Fruit fly (Drosophila melanogaster): ENCODE results near the gene rtet.

The rtet gene

DNA sequence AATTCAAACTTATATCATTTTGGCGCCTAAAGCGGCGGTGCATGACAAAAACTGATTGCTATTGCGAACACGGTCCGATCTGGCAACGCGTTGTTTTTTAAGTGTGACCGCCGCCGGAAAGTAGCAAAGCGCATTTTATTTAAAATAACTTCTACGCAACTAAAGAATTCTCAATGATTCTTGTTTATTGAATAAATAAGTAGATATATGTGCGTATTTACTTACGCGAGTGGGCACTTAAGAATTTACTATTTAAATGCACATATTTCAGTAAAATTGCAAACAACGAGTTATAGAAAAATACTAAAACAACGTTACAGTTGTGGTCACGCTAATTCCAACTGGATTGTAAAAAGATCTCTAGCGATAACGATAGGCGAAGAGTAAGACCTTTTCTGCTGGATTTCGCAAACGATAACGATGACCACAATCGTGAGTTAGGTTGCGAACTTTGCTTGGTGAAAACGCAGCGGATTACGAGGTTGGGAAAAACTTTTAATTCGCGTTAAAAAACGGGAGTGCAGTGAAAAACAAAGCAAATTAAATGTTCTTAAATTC is 47.8 kb downstream of the rtet start (continued):
- TF ChIP-seq gem (tag; optimal IDR thresholded peaks at IDR 0.05) (peak; percentile 10), chinmo (GFP tag; IDR thresholded peaks at IDR 0.05; ENCODE audit: partially characterized antibody) (0 out of 4 replicates have a peak, but pooled peaks have one; percentile 65), BtbVII (GFP tag; optimal IDR thresholded peaks at IDR 0.05) (no peak), CG6683 (GFP tag; optimal IDR thresholded peaks at IDR 0.05) (no peak), Rx (GFP tag; IDR thresholded peaks at IDR 0.05) (no peak), CG10267 (tag; optimal IDR thresholded peaks at IDR 0.05) (peak; percentile 49), H2.0 (GFP tag; IDR thresholded peaks at IDR 0.05) (no peak), ems (GFP tag; optimal IDR thresholded peaks at IDR 0.05) (no peak), CG6765 (GFP tag; optimal IDR thresholded peaks at IDR 0.05) (no peak), twi (tag; optimal IDR thresholded peaks at IDR 0.05) (no peak), phol (tag; optimal IDR thresholded peaks at IDR 0.05) (peak; percentile 32), CG43689 (GFP tag; IDR thresholded peaks at IDR 0.05) (no peak), CG13424 (tag; optimal IDR thresholded peaks at IDR 0.05) (no peak), Lhr (GFP tag; optimal IDR thresholded peaks at IDR 0.05) (peak; percentile 94), E2f1 (GFP tag; IDR thresholded peaks at IDR 0.05) (no peak), crp (GFP tag; optimal IDR thresholded peaks at IDR 0.05) (no peak), cwo (GFP tag; optimal IDR thresholded peaks at IDR 0.05) (no peak), Doc3 (GFP tag; IDR thresholded peaks at IDR 0.05; ENCODE audit: partially characterized antibody) (no peak), CG14050 (GFP tag; IDR thresholded peaks at IDR 0.05) (no peak), chm (GFP tag; IDR thresholded peaks at IDR 0.05) (no peak), ato (GFP tag; IDR thresholded peaks at IDR 0.05; ENCODE audit: partially characterized antibody) (peak; percentile 68), pho (GFP tag; optimal IDR thresholded peaks at IDR 0.05) (no peak), gcm (GFP tag; optimal IDR thresholded peaks at IDR 0.05) (no peak), lola (GFP tag; optimal IDR thresholded peaks at IDR 0.05) (no peak), mld (GFP tag; IDR thresholded peaks at IDR 0.05; ENCODE audit: partially characterized antibody) (no peak), ERR (GFP tag; optimal IDR thresholded peaks at IDR 0.05) (no peak), ham (GFP tag; IDR thresholded peaks at IDR 0.05) (no peak), zen2 (GFP tag; IDR thresholded peaks at IDR 0.05; ENCODE audit: partially characterized antibody) (peak; percentile 39; the same call in 1 of the 3 replicates), Pdp1 (GFP tag; optimal IDR thresholded peaks at IDR 0.05) (peak in 1 of 2 experiments; percentile 64), abd-A (tag; optimal IDR thresholded peaks at IDR 0.05) (no peak), tin (GFP tag; optimal IDR thresholded peaks at IDR 0.05) (no peak), Hand (GFP tag; optimal IDR thresholded peaks at IDR 0.05) (no peak), Fer2 (tag; optimal IDR thresholded peaks at IDR 0.05) (no peak), ken (GFP tag; IDR thresholded peaks at IDR 0.05) (no peak), slou (GFP tag; optimal IDR thresholded peaks at IDR 0.05) (no peak), dmrt99B (tag; optimal IDR thresholded peaks at IDR 0.05) (no peak), CG8359 (GFP tag; optimal IDR thresholded peaks at IDR 0.05; ENCODE audit: borderline replicate concordance) (no peak), da (GFP tag; optimal IDR thresholded peaks at IDR 0.05) (no peak), Optix (GFP tag; IDR thresholded peaks at IDR 0.05) (no peak), Awh (GFP tag; IDR thresholded peaks at IDR 0.05) (no peak), CG1602 (GFP tag; optimal IDR thresholded peaks at IDR 0.05) (no peak), E2f2 (GFP tag; IDR thresholded peaks at IDR 0.05) (peak; percentile 98), zfh1 (GFP tag; IDR thresholded peaks at IDR 0.05) (no peak), sna (GFP tag; IDR thresholded peaks at IDR 0.05; ENCODE audit: partially characterized antibody) (peak; percentile 71), Ets65A (GFP tag) (peak; percentile 25), CG17912 (GFP tag; optimal IDR thresholded peaks at IDR 0.05) (no peak), CG12104 (GFP tag; optimal IDR thresholded peaks at IDR 0.05) (peak; percentile 34), CG1832 (GFP tag; optimal IDR thresholded peaks at IDR 0.05) (no peak), Sin3A (optimal IDR thresholded peaks at IDR 0.05) (peak; percentile 95)
